Fruit fly (Drosophila melanogaster): Measurements from ENCODE around the gene AIF.

dm6 chr2L:2133009-2133408 lies 18.5 kb upstream of the AIF start:
- TF ChIP-seq insv (optimal IDR thresholded peaks at IDR 0.05) (no peak), Sin3A (optimal IDR thresholded peaks at IDR 0.05) (no peak), ttk (optimal IDR thresholded peaks at IDR 0.05) (no peak), psq (optimal IDR thresholded peaks at IDR 0.05) (no peak), h (optimal IDR thresholded peaks at IDR 0.05) (no peak), Myc (optimal IDR thresholded peaks at IDR 0.05) (no peak)

Data from Kc167 (cell line).